Fruit fly (Drosophila melanogaster) whole organism, pupa: Measurements from ENCODE around the gene His3.3B.

Experiments used
- CG10348 ChIP-seq: fragments of 200-800 bp; sonication (Bioruptor generic); IDR thresholded peaks from 2 replicates; pipeline ENCODE4 v1.3.6; 2022; ENCODE audit warnings: missing biosample characterization, missing genetic modification characterization
- CG12605 ChIP-seq: fragments of 200-800 bp; sonication (Bioruptor generic); IDR thresholded peaks from 2 replicates; pipeline ENCODE4 v1.3.6; 2022; ENCODE audit warnings: missing biosample characterization, missing genetic modification characterization
- CG13204 ChIP-seq: fragments of 200-800 bp; sonication (Bioruptor generic); optimal IDR thresholded peaks from 2 replicates; lab custom pipeline; 2018; ENCODE audit warnings: missing biosample characterization, mild to moderate bottlenecking, missing genetic modification characterization, moderate library complexity
- CG14655 ChIP-seq: fragments of 200-800 bp; sonication (Bioruptor generic); optimal IDR thresholded peaks from 3 replicates; lab custom pipeline; 2017; ENCODE audit warnings: mild to moderate bottlenecking, missing biosample characterization, missing genetic modification reagents, missing genetic modification characterization
- CG15710 ChIP-seq: fragments of 200-800 bp; sonication (Bioruptor generic); optimal IDR thresholded peaks from 2 replicates; lab custom pipeline; 2018; ENCODE audit warnings: missing biosample characterization, mild to moderate bottlenecking, missing genetic modification characterization, moderate library complexity
- CG32121 ChIP-seq: fragments of 200-800 bp; sonication (Bioruptor generic); IDR thresholded peaks from 2 replicates; pipeline ENCODE4 v1.3.6; 2022; ENCODE audit warnings: missing biosample characterization, missing genetic modification characterization
- CG34367 ChIP-seq: fragments of 200-800 bp; sonication (Bioruptor generic); optimal IDR thresholded peaks from 2 replicates; lab custom pipeline; 2018; ENCODE audit warnings: missing biosample characterization, mild to moderate bottlenecking, missing genetic modification characterization
- CG4496 ChIP-seq: fragments of 200-800 bp; sonication (Bioruptor generic); IDR thresholded peaks from 3 replicates; pipeline ENCODE4 v1.3.6; 2022; ENCODE audit warnings: missing biosample characterization, missing genetic modification characterization
- CG8159 ChIP-seq: fragments of 200-800 bp; sonication (Bioruptor generic); optimal IDR thresholded peaks from 3 replicates; lab custom pipeline; 2018; ENCODE audit warnings: missing biosample characterization, mild to moderate bottlenecking, missing genetic modification characterization, moderate library complexity
- CG8301 ChIP-seq: fragments of 200-800 bp; sonication (Bioruptor generic); optimal IDR thresholded peaks from 2 replicates; lab custom pipeline; 2018; ENCODE audit warnings: missing biosample characterization, mild to moderate bottlenecking, missing genetic modification characterization
- CG9948 ChIP-seq: fragments of 200-800 bp; sonication (Bioruptor generic); optimal IDR thresholded peaks from 2 replicates; lab custom pipeline; 2018; ENCODE audit warnings: missing biosample characterization, mild to moderate bottlenecking, missing genetic modification characterization, moderate library complexity
- D1 ChIP-seq: fragments of 200-800 bp; sonication (Bioruptor generic); optimal IDR thresholded peaks from 2 replicates; lab custom pipeline; 2018; ENCODE audit warnings: missing biosample characterization, mild to moderate bottlenecking, missing genetic modification characterization, moderate library complexity
- Ets98B ChIP-seq: fragments of 200-800 bp; sonication (Bioruptor generic); IDR thresholded peaks from 2 replicates; pipeline ENCODE4 v1.3.6; 2022; ENCODE audit warnings: missing biosample characterization, missing genetic modification characterization
- Pif1A ChIP-seq: fragments of 200-800 bp; sonication (Bioruptor generic); optimal IDR thresholded peaks from 3 replicates; lab custom pipeline; 2016; ENCODE audit warnings: missing biosample characterization, missing genetic modification characterization
- Pif1B ChIP-seq: fragments of 200-800 bp; sonication (Bioruptor generic); optimal IDR thresholded peaks from 3 replicates; lab custom pipeline; 2016; ENCODE audit warnings: missing biosample characterization, missing genetic modification characterization
- Snoo ChIP-seq: fragments of 200-800 bp; sonication (Bioruptor generic); optimal IDR thresholded peaks from 3 replicates; lab custom pipeline; 2017; ENCODE audit warnings: missing biosample characterization, mild to moderate bottlenecking, missing genetic modification characterization, inconsistent platforms
- fd96Ca ChIP-seq: fragments of 200-800 bp; sonication (Bioruptor generic); IDR thresholded peaks from 3 replicates; pipeline ENCODE4 v1.3.6; 2022; ENCODE audit warnings: missing biosample characterization, missing genetic modification characterization
- gl ChIP-seq: fragments of 200-800 bp; sonication (Bioruptor generic); optimal IDR thresholded peaks from 2 replicates; lab custom pipeline; 2018; ENCODE audit warnings: missing biosample characterization, mild to moderate bottlenecking, missing genetic modification characterization
- rn ChIP-seq: fragments of 200-800 bp; sonication (Bioruptor generic); IDR thresholded peaks from 2 replicates; pipeline ENCODE4 v1.3.6; 2022; ENCODE audit warnings: missing biosample characterization, missing genetic modification characterization

Gene His3.3B

dm6 chrX:9106212-9106774 lies 50.2 kb downstream of the His3.3B start, which contains the start of gene Bx42:
Gene Bx42, minus strand, starts transcription at chrX:9106604.
- TF ChIP-seq CG8159 (tag; lab: Kevin White, UChicago): no peak
- TF ChIP-seq Ets98B (GFP tag; lab: Robert Waterston, UW): no peak
- TF ChIP-seq CG32121 (GFP tag; lab: Robert Waterston, UW): no peak
- TF ChIP-seq CG4496 (GFP tag; lab: Robert Waterston, UW): peak; percentile 28; the same call in 1 of the 3 replicates
- TF ChIP-seq, all 21 proteins: peak for 1

dm6 chrX:9103308-9104185 lies 52.9 kb downstream of the His3.3B start, which contains the start of gene CG7766:
Gene CG7766, minus strand, starts transcription at chrX:9103739.
- TF ChIP-seq Ets98B (GFP tag; lab: Robert Waterston, UW) (no peak), CG14655 (no peak), CG34367 (no peak), CG10348 (GFP tag; lab: Robert Waterston, UW) (no peak), Pif1A (no peak), Snoo (no peak), fd96Ca (no peak), CG32121 (GFP tag; lab: Robert Waterston, UW) (no peak), D1 (tag; lab: Kevin White, UChicago) (no peak), CG8159 (tag; lab: Kevin White, UChicago) (no peak), Pif1B (GFP tag; lab: Kevin White, UChicago) (no peak), CG9948 (tag; lab: Kevin White, UChicago) (no peak), CG8301 (no peak), rn (GFP tag; lab: Robert Waterston, UW) (no peak), CG15710 (tag; lab: Kevin White, UChicago) (no peak), CG4496 (GFP tag; lab: Robert Waterston, UW) (no peak), CG12605 (GFP tag; lab: Robert Waterston, UW) (no peak), gl (tag; lab: Kevin White, UChicago) (no peak), CG13204 (GFP tag; lab: Kevin White, UChicago) (no peak)
